Comparison of ENCODE assay signal across 8 worm cellular contexts in genomic region chrIV:5077918-5078317, ce11.
A peak's percentile ranks its signal among the peaks of the same experiment; 100 is the strongest.
TF ChIP-seq lines count a peak whose summit lies in the region.

No protein-coding gene starts in this region.

TF ChIP-seq in whole organism, L1 larva, 84 proteins besides CTCF, POLR2A, EP300 and RAD21:
- TF ChIP-seq fos-1 (tag; optimal IDR thresholded peaks at IDR 0.05; lab: Kevin White, UChicago) (no peak), nhr-85 (tag; lab: Kevin White, UChicago) (peak; percentile 33), lsy-2 (tag; optimal IDR thresholded peaks at IDR 0.05; lab: Kevin White, UChicago) (peak in 1 of 2 experiments; percentile 10), snu-23 (GFP tag; optimal IDR thresholded peaks at IDR 0.05; lab: Kevin White, UChicago) (peak; percentile 7), lin-14 (GFP tag; optimal IDR thresholded peaks at IDR 0.05; lab: Kevin White, UChicago) (peak; percentile 14), blmp-1 (tag; optimal IDR thresholded peaks at IDR 0.05; lab: Kevin White, UChicago) (peak; percentile 68), unc-86 (tag; optimal IDR thresholded peaks at IDR 0.05; lab: Kevin White, UChicago) (no peak)

TF ChIP-seq in whole organism, L2 larva, 48 proteins besides CTCF, POLR2A, EP300 and RAD21:
- TF ChIP-seq nhr-129 (tag; optimal IDR thresholded peaks at IDR 0.05; lab: Kevin White, UChicago): peak; percentile 23
- peak; percentile 52 for TF ChIP-seq fos-1 (tag; optimal IDR thresholded peaks at IDR 0.05; lab: Kevin White, UChicago)
- no peak for TF ChIP-seq sma-3 (GFP tag; optimal IDR thresholded peaks at IDR 0.05; lab: Kevin White, UChicago)
- TF ChIP-seq sma-9 (GFP tag; optimal IDR thresholded peaks at IDR 0.05; lab: Kevin White, UChicago): no peak
- no peak for TF ChIP-seq sma-9 (tag; optimal IDR thresholded peaks at IDR 0.05; lab: Kevin White, UChicago)
TF ChIP-seq in whole organism, L2 larva: peak in this region for 2.

TF ChIP-seq in whole organism, L3 larva, 47 proteins besides CTCF, POLR2A, EP300 and RAD21 (continues in another document):
- TF ChIP-seq nhr-25 (tag; optimal IDR thresholded peaks at IDR 0.05; lab: Kevin White, UChicago) (peak; percentile 34), elt-2 (tag; optimal IDR thresholded peaks at IDR 0.05; lab: Kevin White, UChicago) (no peak), fkh-10 (GFP tag; optimal IDR thresholded peaks at IDR 0.05; lab: Kevin White, UChicago) (no peak), nhr-28 (tag; optimal IDR thresholded peaks at IDR 0.05; lab: Kevin White, UChicago) (no peak), ZK546.5 (tag; optimal IDR thresholded peaks at IDR 0.05; lab: Kevin White, UChicago) (no peak), nhr-76 (tag; optimal IDR thresholded peaks at IDR 0.05; lab: Kevin White, UChicago) (no peak), fkh-2 (tag; optimal IDR thresholded peaks at IDR 0.05; lab: Kevin White, UChicago) (no peak), unc-39 (tag; optimal IDR thresholded peaks at IDR 0.05; lab: Kevin White, UChicago) (no peak), eor-1 (tag; optimal IDR thresholded peaks at IDR 0.05; lab: Kevin White, UChicago) (no peak), nhr-237 (tag; optimal IDR thresholded peaks at IDR 0.05; lab: Kevin White, UChicago) (no peak), ceh-9 (tag; optimal IDR thresholded peaks at IDR 0.05; lab: Kevin White, UChicago) (no peak), elt-1 (tag; optimal IDR thresholded peaks at IDR 0.05; lab: Kevin White, UChicago) (no peak), daf-12 (tag; optimal IDR thresholded peaks at IDR 0.05; lab: Kevin White, UChicago) (no peak), R02D3.7 (tag; optimal IDR thresholded peaks at IDR 0.05; lab: Kevin White, UChicago) (no peak)

TF ChIP-seq in whole organism, L4 larva, 104 proteins besides CTCF, POLR2A, EP300 and RAD21:
- TF ChIP-seq unc-62 (GFP tag; optimal IDR thresholded peaks at IDR 0.05 in 1 of 2; lab: Kevin White, UChicago) (peak in 1 of 2 experiments; percentile 63), unc-62 (tag; optimal IDR thresholded peaks at IDR 0.05; lab: Kevin White, UChicago) (no peak), nhr-6 (tag; optimal IDR thresholded peaks at IDR 0.05; lab: Kevin White, UChicago) (peak; percentile 56), aha-1 (tag; lab: Kevin White, UChicago) (peak; percentile 85), hmg-1.1 (GFP tag; IDR thresholded peaks at IDR 0.05; lab: Robert Waterston, UW) (0 out of 2 replicates have a peak, but pooled peaks have one; percentile 29), nhr-77 (tag; optimal IDR thresholded peaks at IDR 0.05; lab: Kevin White, UChicago) (no peak)

TF ChIP-seq in whole organism, early embryonic, 17 proteins besides CTCF, POLR2A, EP300 and RAD21:
- no peak for TF ChIP-seq tbx-11 (GFP tag; IDR thresholded peaks at IDR 0.05; lab: Robert Waterston, UW)
- TF ChIP-seq hmbx-1 (tag; optimal IDR thresholded peaks at IDR 0.05; lab: Kevin White, UChicago): no peak
- TF ChIP-seq B0310.2 (tag; optimal IDR thresholded peaks at IDR 0.05; lab: Kevin White, UChicago): no peak
- TF ChIP-seq ets-7 (tag; optimal IDR thresholded peaks at IDR 0.05; lab: Kevin White, UChicago): no peak
- peak; percentile 81 for TF ChIP-seq hmg-4 (GFP tag; optimal IDR thresholded peaks at IDR 0.05; lab: Kevin White, UChicago)
- TF ChIP-seq tbx-37 (GFP tag; conservative IDR thresholded peaks at IDR 0.05; lab: Robert Waterston, UW): no peak
- 0 out of 2 replicates have a peak, but pooled peaks have one; percentile 16 for TF ChIP-seq flt-1 (GFP tag; IDR thresholded peaks at IDR 0.05; lab: Robert Waterston, UW)
- no peak for TF ChIP-seq ceh-13 (GFP tag; optimal IDR thresholded peaks at IDR 0.05; lab: Kevin White, UChicago)
- no peak for TF ChIP-seq pes-1 (GFP tag; IDR thresholded peaks at IDR 0.05; lab: Robert Waterston, UW)
- TF ChIP-seq F13C5.2 (tag; optimal IDR thresholded peaks at IDR 0.05; lab: Kevin White, UChicago): no peak
- no peak for TF ChIP-seq ama-1 (optimal IDR thresholded peaks at IDR 0.05; lab: Kevin White, UChicago)
- TF ChIP-seq ceh-36 (tag; optimal IDR thresholded peaks at IDR 0.05; lab: Kevin White, UChicago): no peak
- no peak for TF ChIP-seq scrt-1 (GFP tag; IDR thresholded peaks at IDR 0.05; lab: Robert Waterston, UW)
- TF ChIP-seq aly-1 (tag; optimal IDR thresholded peaks at IDR 0.05; lab: Kevin White, UChicago): no peak
TF ChIP-seq in whole organism, early embryonic: peak in this region for 2.

TF ChIP-seq in whole organism, late embryonic, 69 proteins besides CTCF, POLR2A, EP300 and RAD21:
- no peak for TF ChIP-seq dmd-4 (tag; optimal IDR thresholded peaks at IDR 0.05; lab: Kevin White, UChicago; ENCODE audit: borderline replicate concordance)
- peak; percentile 18 for TF ChIP-seq unc-55 (GFP tag; optimal IDR thresholded peaks at IDR 0.05; lab: Kevin White, UChicago)
- TF ChIP-seq ref-2 (tag; optimal IDR thresholded peaks at IDR 0.05; lab: Kevin White, UChicago): peak; percentile 61
- peak; percentile 74 for TF ChIP-seq nfya-1 (tag; optimal IDR thresholded peaks at IDR 0.05; lab: Kevin White, UChicago)
- TF ChIP-seq Y22D7AL.16 (tag; optimal IDR thresholded peaks at IDR 0.05; lab: Kevin White, UChicago): peak; percentile 16
- TF ChIP-seq ceh-9 (tag; optimal IDR thresholded peaks at IDR 0.05; lab: Kevin White, UChicago): no peak
- TF ChIP-seq ceh-31 (tag; optimal IDR thresholded peaks at IDR 0.05; lab: Kevin White, UChicago): peak; percentile 18
- TF ChIP-seq tbx-2 (tag; optimal IDR thresholded peaks at IDR 0.05; lab: Kevin White, UChicago): peak; percentile 26

TF ChIP-seq in whole organism, midembryonic, 9 proteins besides CTCF, POLR2A, EP300 and RAD21:
- TF ChIP-seq tab-1 (GFP tag; IDR thresholded peaks at IDR 0.05; lab: Robert Waterston, UW) (0 out of 2 replicates have a peak, but pooled peaks have one; percentile 22), cog-1 (tag; optimal IDR thresholded peaks at IDR 0.05; lab: Kevin White, UChicago) (no peak), flt-1 (GFP tag; IDR thresholded peaks at IDR 0.05; lab: Robert Waterston, UW) (no peak), T22C8.4 (GFP tag; IDR thresholded peaks at IDR 0.05; lab: Robert Waterston, UW) (no peak), ztf-29 (GFP tag; IDR thresholded peaks at IDR 0.05; lab: Robert Waterston, UW) (no peak)

TF ChIP-seq in whole organism, mixed stage, embryonic, 35 proteins besides CTCF, POLR2A, EP300 and RAD21:
- TF ChIP-seq zip-8 (tag; optimal IDR thresholded peaks at IDR 0.05; lab: Kevin White, UChicago): peak; percentile 28
- no peak for TF ChIP-seq nhr-12 (tag; optimal IDR thresholded peaks at IDR 0.05; lab: Kevin White, UChicago)
- TF ChIP-seq cnd-1 (tag; optimal IDR thresholded peaks at IDR 0.05; lab: Kevin White, UChicago): peak; percentile 37
- TF ChIP-seq mep-1 (tag; optimal IDR thresholded peaks at IDR 0.05; lab: Kevin White, UChicago): peak; percentile 31
- TF ChIP-seq ces-1 (GFP tag; optimal IDR thresholded peaks at IDR 0.05; lab: Kevin White, UChicago): no peak
- TF ChIP-seq bed-3 (GFP tag; optimal IDR thresholded peaks at IDR 0.05; lab: Kevin White, UChicago): no peak
- no peak for TF ChIP-seq sem-2 (GFP tag; optimal IDR thresholded peaks at IDR 0.05; lab: Kevin White, UChicago)
- TF ChIP-seq unc-120 (tag; optimal IDR thresholded peaks at IDR 0.05; lab: Kevin White, UChicago; ENCODE audit: poor library complexity, severe bottlenecking): peak; percentile 21
- TF ChIP-seq ceh-43 (GFP tag; optimal IDR thresholded peaks at IDR 0.05; lab: Kevin White, UChicago): no peak
- no peak for TF ChIP-seq ztf-11 (tag; optimal IDR thresholded peaks at IDR 0.05; lab: Kevin White, UChicago)
- TF ChIP-seq drap-1 (GFP tag; optimal IDR thresholded peaks at IDR 0.05; lab: Kevin White, UChicago): peak; percentile 9
- no peak for TF ChIP-seq nhr-76 (tag; optimal IDR thresholded peaks at IDR 0.05; lab: Kevin White, UChicago)
- TF ChIP-seq elt-1 (tag; optimal IDR thresholded peaks at IDR 0.05; lab: Kevin White, UChicago; ENCODE audit: borderline replicate concordance, insufficient read depth): no peak
- TF ChIP-seq ceh-83 (GFP tag; optimal IDR thresholded peaks at IDR 0.05; lab: Kevin White, UChicago): no peak
- no peak for TF ChIP-seq flh-1 (GFP tag; optimal IDR thresholded peaks at IDR 0.05; lab: Kevin White, UChicago)
- no peak for TF ChIP-seq nhr-237 (tag; optimal IDR thresholded peaks at IDR 0.05; lab: Kevin White, UChicago)
- no peak for TF ChIP-seq blmp-1 (tag; optimal IDR thresholded peaks at IDR 0.05; lab: Kevin White, UChicago)
- TF ChIP-seq pha-4 (tag; optimal IDR thresholded peaks at IDR 0.05; lab: Kevin White, UChicago): no peak
- TF ChIP-seq hlh-1 (tag; optimal IDR thresholded peaks at IDR 0.05; lab: Kevin White, UChicago): peak; percentile 5
- no peak for TF ChIP-seq lin-13 (tag; optimal IDR thresholded peaks at IDR 0.05; lab: Kevin White, UChicago)
- peak; percentile 59 for TF ChIP-seq ham-2 (GFP tag; optimal IDR thresholded peaks at IDR 0.05; lab: Kevin White, UChicago)
- no peak for TF ChIP-seq elt-3 (tag; optimal IDR thresholded peaks at IDR 0.05; lab: Kevin White, UChicago)
- peak; percentile 53 for TF ChIP-seq nhr-2 (tag; optimal IDR thresholded peaks at IDR 0.05; lab: Kevin White, UChicago)
- TF ChIP-seq ceh-39 (tag; optimal IDR thresholded peaks at IDR 0.05; lab: Kevin White, UChicago): no peak
- TF ChIP-seq sptf-1 (tag; optimal IDR thresholded peaks at IDR 0.05; lab: Kevin White, UChicago): no peak
- TF ChIP-seq M03D4.4 (tag; optimal IDR thresholded peaks at IDR 0.05; lab: Kevin White, UChicago): peak; percentile 43
- TF ChIP-seq unc-62 (GFP tag; optimal IDR thresholded peaks at IDR 0.05; lab: Kevin White, UChicago): peak; percentile 4
- TF ChIP-seq lin-32 (GFP tag; optimal IDR thresholded peaks at IDR 0.05; lab: Kevin White, UChicago): no peak
- TF ChIP-seq mls-2 (tag; optimal IDR thresholded peaks at IDR 0.05; lab: Kevin White, UChicago): peak; percentile 33
- TF ChIP-seq mab-5 (tag; optimal IDR thresholded peaks at IDR 0.05; lab: Kevin White, UChicago): no peak
- no peak for TF ChIP-seq nhr-28 (tag; optimal IDR thresholded peaks at IDR 0.05; lab: Kevin White, UChicago)
- TF ChIP-seq tbx-8 (GFP tag; optimal IDR thresholded peaks at IDR 0.05; lab: Kevin White, UChicago): no peak
- no peak for TF ChIP-seq unc-39 (tag; optimal IDR thresholded peaks at IDR 0.05; lab: Kevin White, UChicago)
- TF ChIP-seq snpc-4 (tag; optimal IDR thresholded peaks at IDR 0.05; lab: Kevin White, UChicago): no peak
- TF ChIP-seq lsy-2 (tag; optimal IDR thresholded peaks at IDR 0.05; lab: Kevin White, UChicago): no peak

Comparison
In these comparisons a context has a peak if more than half of its experiments do, and no peak if none do; other contexts are left out.
1. Of the 29 proteins assayed by ChIP-seq in both whole organism, L4 larva and whole organism, L1 larva: peak only in whole organism, L4 larva: aha-1; only in whole organism, L1 larva: none; in both: none; in neither: 26; mixed calls (peak in some experiments, not most) for 2.